Worm (Caenorhabditis elegans): ENCODE data around the gene srw-120.
"Not testable (repeated sequence)": the region's sequence is repeated elsewhere in the genome, so short reads cannot be mapped to it uniquely, and the experiment has no call there.

Gene srw-120

DNA sequence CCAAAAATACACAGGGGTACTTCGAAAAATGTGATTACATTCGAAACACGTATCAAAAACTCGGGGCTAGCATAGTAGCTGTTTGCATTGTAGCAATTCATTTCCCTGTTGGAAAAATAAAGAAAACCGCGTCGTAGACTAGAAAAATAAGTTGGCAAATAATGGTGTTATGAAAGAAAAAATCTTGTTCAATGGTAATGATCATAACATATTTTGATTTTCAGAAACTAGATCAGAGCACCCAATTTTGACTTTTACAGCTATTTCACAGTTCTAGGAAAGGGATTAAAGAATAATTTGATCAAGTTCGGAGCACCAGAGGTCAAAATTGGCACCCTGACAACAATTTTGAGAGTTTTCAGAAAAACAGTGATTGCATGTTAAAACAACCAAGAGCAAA lies 40.7 kb downstream of the srw-120 start, which contains the start of gene srh-248:
TSS of gene srh-248 (minus strand) at position 101 of the 400 bp plus-strand sequence.
- TF ChIP-seq tbx-11 (GFP tag; IDR thresholded peaks at IDR 0.05); ceh-36 (tag; optimal IDR thresholded peaks at IDR 0.05); B0310.2 (tag; optimal IDR thresholded peaks at IDR 0.05): not testable (repeated sequence)

DNA sequence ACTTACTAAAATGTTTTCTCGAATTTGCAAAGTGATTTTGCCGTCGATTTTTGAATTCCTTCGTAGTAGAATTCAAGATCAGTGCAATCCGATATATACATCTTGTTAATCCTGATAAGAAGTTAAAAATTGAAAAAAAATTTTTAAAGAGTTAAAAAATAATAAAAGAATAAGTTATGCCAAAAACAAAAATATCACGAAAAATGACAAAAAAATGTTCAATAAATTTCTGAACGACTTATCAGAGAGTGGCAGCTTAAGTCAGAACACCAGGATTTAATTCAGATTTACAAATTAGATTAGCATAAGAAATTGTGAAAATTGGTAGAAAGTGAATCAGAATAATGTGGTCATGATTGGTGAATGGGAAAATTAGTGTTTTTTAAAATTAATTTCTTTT lies 43.9 kb downstream of the srw-120 start, which contains the start of gene srw-122:
TSS of gene srw-122 (minus strand) at position 101 of the 400 bp plus-strand sequence.
- TF ChIP-seq hnd-1 (tag; optimal IDR thresholded peaks at IDR 0.05); hmg-4 (GFP tag; optimal IDR thresholded peaks at IDR 0.05); ets-7 (tag; optimal IDR thresholded peaks at IDR 0.05): not testable (repeated sequence)

DNA sequence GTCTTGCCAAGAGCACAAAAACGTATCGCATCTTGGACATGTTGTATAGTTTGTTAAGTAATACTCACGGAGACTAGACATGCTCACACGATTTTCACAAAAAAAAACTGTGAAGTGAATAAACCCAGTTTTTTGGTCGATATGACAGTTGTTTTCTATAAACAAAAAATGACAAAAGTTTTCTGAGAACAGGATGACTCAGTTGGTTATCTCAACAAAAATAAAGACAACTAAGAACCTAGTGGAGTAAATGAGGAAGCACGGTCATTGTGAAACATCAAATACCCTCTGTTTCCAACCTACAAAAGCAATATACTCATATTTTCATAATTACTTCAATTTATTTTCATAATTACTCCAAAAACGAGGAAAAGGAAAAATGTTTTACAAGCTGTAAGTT lies 50.4 kb downstream of the srw-120 start, which contains the start of gene srh-87:
TSS of gene srh-87 (minus strand) at position 101 of the 400 bp plus-strand sequence.
- no peak for TF ChIP-seq ceh-13 (GFP tag; optimal IDR thresholded peaks at IDR 0.05)
- no peak for TF ChIP-seq ets-7 (tag; optimal IDR thresholded peaks at IDR 0.05)
- no peak for TF ChIP-seq tbx-11 (GFP tag; IDR thresholded peaks at IDR 0.05)
- no peak for TF ChIP-seq tbx-37 (GFP tag; conservative IDR thresholded peaks at IDR 0.05)
- no peak for TF ChIP-seq sea-1 (GFP tag; conservative IDR thresholded peaks at IDR 0.05)
- no peak for TF ChIP-seq flt-1 (GFP tag; IDR thresholded peaks at IDR 0.05)

Measured in whole organism, early embryonic.